Worm (Caenorhabditis elegans) whole organism, young adult: ENCODE results near the gene C07B5.2.

Experiments used
- B0336.3 ChIP-seq: fragments of 200-800 bp; sonication (Bioruptor generic); IDR thresholded peaks from 2 replicates; pipeline ENCODE4 v1.3.6; 2022; ENCODE audit warnings: missing genetic modification characterization, missing compliant biosample characterization
- K12H6.12 ChIP-seq: fragments of 200-800 bp; sonication (Bioruptor generic); optimal IDR thresholded peaks from 2 replicates; lab custom pipeline; 2018; ENCODE audit warnings: mild to moderate bottlenecking, missing genetic modification characterization, missing compliant biosample characterization
- Y56A3A.18 ChIP-seq: fragments of 200-800 bp; sonication (Bioruptor generic); IDR thresholded peaks from 2 replicates; pipeline ENCODE4 v1.3.6; 2022; ENCODE audit warnings: missing genetic modification reagents, missing genetic modification characterization, missing compliant biosample characterization
- Y95B8A.8 ChIP-seq: fragments of 200-800 bp; sonication (Bioruptor generic); IDR thresholded peaks from 2 replicates; pipeline ENCODE4 v1.3.6; 2022; ENCODE audit warnings: missing genetic modification reagents, missing genetic modification characterization, missing compliant biosample characterization
- ama-1 ChIP-seq, 3 experiments: fragments of 150-350 bp in 1 of 3; sonication (generic microtip) in 2 of 3; optimal IDR thresholded peaks; 2 replicates each; lab custom pipeline; 2014 to 2018; ENCODE audit warnings: missing biosample characterization in 2 of 3, missing genetic modification characterization in 2 of 3, missing genetic modification reagents in 2 of 3
- ceh-27 ChIP-seq: fragments of 200-800 bp; sonication (Bioruptor generic); optimal IDR thresholded peaks from 2 replicates; lab custom pipeline; 2018; ENCODE audit warnings: mild to moderate bottlenecking, missing genetic modification characterization, moderate library complexity, missing compliant biosample characterization
- egl-44 ChIP-seq: fragments of 200-800 bp; sonication (Bioruptor generic); IDR thresholded peaks from 2 replicates; pipeline ENCODE4 v1.3.6; 2022; ENCODE audit warnings: missing genetic modification reagents, missing genetic modification characterization, missing compliant biosample characterization
- ets-4 ChIP-seq: fragments of 200-800 bp; sonication (Bioruptor generic); optimal IDR thresholded peaks from 2 replicates; lab custom pipeline; 2018; ENCODE audit warnings: mild to moderate bottlenecking, missing genetic modification characterization, missing compliant biosample characterization
- him-1 ChIP-seq: sonication (generic microtip); optimal IDR thresholded peaks from 2 replicates; lab custom pipeline; 2016; ENCODE audit warnings: missing genotype, missing genetic modification reagents, missing genetic modification characterization, missing compliant biosample characterization
- hsf-1 ChIP-seq: fragments of 200-800 bp; sonication (Bioruptor generic); IDR thresholded peaks from 2 replicates; pipeline ENCODE4 v1.3.6; 2022; ENCODE audit warnings: missing genetic modification reagents, missing genetic modification characterization, missing compliant biosample characterization
- nfya-1 ChIP-seq: sonication (generic microtip); optimal IDR thresholded peaks from 2 replicates; lab custom pipeline; 2017; ENCODE audit warnings: antibody characterized with exemption, missing compliant biosample characterization, missing genetic modification characterization, borderline replicate concordance; ENCODE audit not compliant: insufficient read depth
- pbrm-1 ChIP-seq: fragments of 200-800 bp; sonication (Bioruptor generic); IDR thresholded peaks from 2 replicates; pipeline ENCODE4 v1.3.6; 2022; ENCODE audit warnings: missing genetic modification reagents, missing genetic modification characterization, missing compliant biosample characterization
- snpc-4 ChIP-seq, 5 experiments: fragments of 150-350 bp in 1 of 5; sonication (generic microtip) in 4 of 5; optimal IDR thresholded peaks; 2 replicates each; lab custom pipeline; 2014 to 2018; ENCODE audit warnings: missing genetic modification characterization in 5 of 5, missing biosample characterization in 3 of 5, antibody characterized with exemption in 2 of 5, mild to moderate bottlenecking in 2 of 5, missing compliant biosample characterization in 2 of 5, missing genotype in 2 of 5, moderate library complexity in 2 of 5, missing genetic modification reagents in 1 of 5
- unc-62 ChIP-seq: fragments of 150-350 bp; optimal IDR thresholded peaks from 2 replicates; lab custom pipeline; 2014; ENCODE audit warnings: missing biosample characterization, missing genetic modification reagents, missing genetic modification characterization

DNA sequence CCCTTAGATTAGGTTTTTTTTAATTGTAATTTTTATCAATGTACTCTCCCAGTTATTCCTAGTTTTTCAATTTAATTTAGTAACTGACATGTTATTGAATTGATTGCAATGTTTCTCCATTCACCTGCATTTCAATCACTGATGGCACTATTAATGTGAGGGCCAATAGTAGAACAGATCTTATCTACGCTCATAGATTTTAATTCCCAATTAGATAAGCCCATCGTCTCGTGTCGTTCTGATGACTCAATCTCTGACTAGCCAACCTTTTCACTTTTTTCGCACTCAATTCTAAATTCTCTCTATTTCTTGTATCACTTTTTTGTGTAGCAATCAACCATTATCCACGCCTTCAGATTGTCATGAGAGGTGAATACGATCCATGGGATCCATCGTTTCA, 4.5 kb downstream of the C07B5.2 start:
- no peak for TF ChIP-seq ets-4 (GFP tag; lab: Kevin White, UChicago)
- TF ChIP-seq pbrm-1 (GFP tag; lab: Robert Waterston, UW), result no peak
- TF ChIP-seq snpc-4 (GFP tag; optimal IDR thresholded peaks at IDR 0.05; lab: Kevin White, UChicago), result no peak
- no peak for TF ChIP-seq snpc-4 (tag; optimal IDR thresholded peaks at IDR 0.05; lab: Kevin White, UChicago)
- TF ChIP-seq Y95B8A.8 (GFP tag; lab: Robert Waterston, UW), result no peak
- no peak for TF ChIP-seq ceh-27
- no peak for TF ChIP-seq ama-1 (optimal IDR thresholded peaks at IDR 0.05; lab: Kevin White, UChicago)
- TF ChIP-seq ama-1 (GFP tag; optimal IDR thresholded peaks at IDR 0.05; lab: Kevin White, UChicago), result no peak
- TF ChIP-seq unc-62 (GFP tag; lab: Kevin White, UChicago), result no peak
- no peak for TF ChIP-seq Y56A3A.18 (GFP tag; lab: Robert Waterston, UW)
- TF ChIP-seq hsf-1 (GFP tag; lab: Robert Waterston, UW), result no peak
- TF ChIP-seq K12H6.12 (tag; lab: Kevin White, UChicago), result no peak
- TF ChIP-seq egl-44 (GFP tag; lab: Robert Waterston, UW), result no peak
- no peak for TF ChIP-seq nfya-1
- no peak for TF ChIP-seq him-1
- no peak for TF ChIP-seq B0336.3 (GFP tag; lab: Robert Waterston, UW)
